Worm (Caenorhabditis elegans): Measurements from ENCODE around the gene F32G8.3.

ce11 chrV:10572614-10573013, 17.5 kb upstream of the F32G8.3 start, which contains the start of gene del-6:
- TF ChIP-seq him-1 (tag; optimal IDR thresholded peaks at IDR 0.05) (no peak), W03F9.2 (tag; optimal IDR thresholded peaks at IDR 0.05) (no peak)

Data from whole organism, L4/young adult.